Worm (Caenorhabditis elegans): Measurements from ENCODE around the gene lys-1.

- TF ChIP-seq ceh-28 (tag; optimal IDR thresholded peaks at IDR 0.05) (no peak), mep-1 (tag; optimal IDR thresholded peaks at IDR 0.05) (no peak), hlh-30 (tag; optimal IDR thresholded peaks at IDR 0.05; ENCODE audit: insufficient read depth) (no peak)
Measured at ce11 chrV:10281374-10281773, 3.7 kb downstream of the lys-1 start, which contains the start of gene lys-2.
